Worm (Caenorhabditis elegans) whole organism, L3 larva: ENCODE results near the gene nas-27.

Experiments
- R02D3.7 ChIP-seq: fragments of 150-350 bp; optimal IDR thresholded peaks from 2 replicates; lab custom pipeline; 2014; ENCODE audit warnings: missing biosample characterization, missing genetic modification characterization
- ZK546.5 ChIP-seq: sonication (generic microtip); optimal IDR thresholded peaks from 2 replicates; lab custom pipeline; 2017; ENCODE audit warnings: missing biosample characterization, missing genetic modification characterization
- aly-2 ChIP-seq: fragments of 150-350 bp; optimal IDR thresholded peaks from 2 replicates; lab custom pipeline; 2014; ENCODE audit warnings: missing biosample characterization, missing genetic modification characterization
- ama-1 ChIP-seq: fragments of 150-350 bp; optimal IDR thresholded peaks from 2 replicates; lab custom pipeline; 2018
- ceh-16 ChIP-seq: sonication (generic microtip); optimal IDR thresholded peaks from 2 replicates; lab custom pipeline; 2017; ENCODE audit warnings: missing biosample characterization, missing genetic modification characterization
- ceh-28 ChIP-seq: fragments of 150-350 bp; optimal IDR thresholded peaks from 2 replicates; lab custom pipeline; 2014; ENCODE audit warnings: missing biosample characterization, missing genetic modification reagents, missing genetic modification characterization
- ceh-82 ChIP-seq: fragments of 150-350 bp; optimal IDR thresholded peaks from 2 replicates; lab custom pipeline; 2014; ENCODE audit warnings: missing biosample characterization, missing genetic modification characterization
- egl-27 ChIP-seq: sonication (generic microtip); optimal IDR thresholded peaks from 4 replicates; lab custom pipeline; 2017; ENCODE audit warnings: missing biosample characterization, missing genetic modification reagents, missing genetic modification characterization
- egl-5 ChIP-seq: fragments of 150-350 bp; optimal IDR thresholded peaks from 2 replicates; lab custom pipeline; 2017; ENCODE audit warnings: missing biosample characterization, missing genetic modification reagents, missing genetic modification characterization, inconsistent platforms
- elt-1 ChIP-seq: fragments of 150-350 bp; optimal IDR thresholded peaks from 2 replicates; lab custom pipeline; 2014; ENCODE audit warnings: missing biosample characterization, missing genetic modification characterization
- elt-2 ChIP-seq: sonication (generic microtip); optimal IDR thresholded peaks from 2 replicates; lab custom pipeline; 2016; ENCODE audit warnings: missing genetic modification reagents, mild to moderate bottlenecking, missing genetic modification characterization, missing compliant biosample characterization
- elt-3 ChIP-seq, 3 experiments: fragments of 150-350 bp in 1 of 3; sonication (generic microtip) in 2 of 3; optimal IDR thresholded peaks; 2 replicates in 2 of 3; 4 replicates in 1 of 3; lab custom pipeline; 2014 to 2017; ENCODE audit warnings: missing biosample characterization in 3 of 3, missing genetic modification characterization in 3 of 3
- eor-1 ChIP-seq, 2 experiments: fragments of 150-350 bp; optimal IDR thresholded peaks; 2 replicates each; lab custom pipeline; 2014 to 2018; ENCODE audit warnings: missing biosample characterization in 2 of 2, missing genetic modification characterization in 2 of 2
- fkh-10 ChIP-seq: sonication (generic microtip); optimal IDR thresholded peaks from 2 replicates; lab custom pipeline; 2017; ENCODE audit warnings: missing biosample characterization, missing genetic modification reagents, missing genetic modification characterization
- fos-1 ChIP-seq: fragments of 150-350 bp; optimal IDR thresholded peaks from 2 replicates; lab custom pipeline; 2014; ENCODE audit warnings: missing biosample characterization, missing genetic modification characterization
- hmg-11 ChIP-seq: sonication (generic microtip); optimal IDR thresholded peaks from 2 replicates; lab custom pipeline; 2016; ENCODE audit warnings: missing genetic modification characterization, missing compliant biosample characterization
- jun-1 ChIP-seq: fragments of 150-350 bp; optimal IDR thresholded peaks from 2 replicates; lab custom pipeline; 2014; ENCODE audit warnings: missing biosample characterization, missing genetic modification reagents, missing genetic modification characterization
- lin-15B ChIP-seq: fragments of 150-350 bp; optimal IDR thresholded peaks from 2 replicates; lab custom pipeline; 2014; ENCODE audit warnings: missing biosample characterization, missing genetic modification characterization
- lin-39 ChIP-seq: fragments of 150-350 bp; optimal IDR thresholded peaks from 2 replicates; lab custom pipeline; 2018; ENCODE audit warnings: missing biosample characterization, missing genetic modification reagents, missing genetic modification characterization
- lsy-12 ChIP-seq: sonication (generic microtip); optimal IDR thresholded peaks from 2 replicates; lab custom pipeline; 2016; ENCODE audit warnings: mild to moderate bottlenecking, missing genetic modification characterization, missing compliant biosample characterization
- mdl-1 ChIP-seq: fragments of 150-350 bp; optimal IDR thresholded peaks from 2 replicates; lab custom pipeline; 2014; ENCODE audit warnings: missing biosample characterization, missing genetic modification characterization
- mml-1 ChIP-seq: fragments of 150-350 bp; sonication (generic microtip); optimal IDR thresholded peaks from 3 replicates; lab custom pipeline; 2014; ENCODE audit warnings: missing biosample characterization, missing genetic modification characterization
- nfya-1 ChIP-seq: sonication (generic microtip); optimal IDR thresholded peaks from 2 replicates; lab custom pipeline; 2017; ENCODE audit warnings: missing genetic modification characterization, mild to moderate bottlenecking, missing compliant biosample characterization, antibody characterized with exemption, moderate library complexity; ENCODE audit not compliant: insufficient read depth
- nhr-11 ChIP-seq: fragments of 150-350 bp; optimal IDR thresholded peaks from 2 replicates; lab custom pipeline; 2014; ENCODE audit warnings: missing biosample characterization, missing genetic modification characterization
- nhr-12 ChIP-seq: fragments of 150-350 bp; optimal IDR thresholded peaks from 2 replicates; lab custom pipeline; 2014; ENCODE audit warnings: missing biosample characterization, missing genetic modification characterization
- nhr-23 ChIP-seq: fragments of 150-350 bp; optimal IDR thresholded peaks from 2 replicates; lab custom pipeline; 2014; ENCODE audit warnings: missing biosample characterization, missing genetic modification reagents, missing genetic modification characterization
- nhr-237 ChIP-seq: fragments of 150-350 bp; optimal IDR thresholded peaks from 2 replicates; lab custom pipeline; 2014; ENCODE audit warnings: missing biosample characterization, missing genetic modification characterization
- nhr-25 ChIP-seq: sonication (generic microtip); optimal IDR thresholded peaks from 2 replicates; lab custom pipeline; 2017; ENCODE audit warnings: missing biosample characterization, missing genetic modification characterization
- nhr-43 ChIP-seq: sonication (generic microtip); optimal IDR thresholded peaks from 2 replicates; lab custom pipeline; 2016; ENCODE audit warnings: mild to moderate bottlenecking, missing genetic modification characterization, missing compliant biosample characterization; ENCODE audit not compliant: poor library complexity, severe bottlenecking
- nhr-67 ChIP-seq: fragments of 150-350 bp; optimal IDR thresholded peaks from 2 replicates; lab custom pipeline; 2014; ENCODE audit warnings: missing biosample characterization, missing genetic modification characterization
- nhr-76 ChIP-seq: fragments of 150-350 bp; sonication (generic microtip); optimal IDR thresholded peaks from 5 replicates; lab custom pipeline; 2014; ENCODE audit warnings: missing biosample characterization, missing genetic modification characterization
- pha-4 ChIP-seq: fragments of 150-350 bp; optimal IDR thresholded peaks from 2 replicates; lab custom pipeline; 2014; ENCODE audit warnings: missing biosample characterization, missing genetic modification reagents, missing genetic modification characterization
- snpc-4 ChIP-seq: fragments of 150-350 bp; optimal IDR thresholded peaks from 2 replicates; lab custom pipeline; 2014; ENCODE audit warnings: missing biosample characterization, missing genetic modification characterization
- unc-39 ChIP-seq: sonication (generic microtip); optimal IDR thresholded peaks from 4 replicates; lab custom pipeline; 2017; ENCODE audit warnings: missing biosample characterization, missing genetic modification characterization
- unc-62 ChIP-seq: fragments of 150-350 bp; sonication (generic microtip); optimal IDR thresholded peaks from 4 replicates; lab custom pipeline; 2014; ENCODE audit warnings: missing biosample characterization, missing genetic modification reagents, missing genetic modification characterization
- zag-1 ChIP-seq: fragments of 150-350 bp; optimal IDR thresholded peaks from 2 replicates; lab custom pipeline; 2014; ENCODE audit warnings: missing biosample characterization, missing genetic modification characterization
- ztf-11 ChIP-seq: fragments of 150-350 bp; optimal IDR thresholded peaks from 2 replicates; lab custom pipeline; 2014; ENCODE audit warnings: missing biosample characterization, missing genetic modification characterization
- ztf-4 ChIP-seq: fragments of 150-350 bp; optimal IDR thresholded peaks from 2 replicates; lab custom pipeline; 2014; ENCODE audit warnings: missing biosample characterization, missing genetic modification characterization

nas-27 gene

ce11 chrII:1179223-1179622 is at the start of gene nas-27:
TSS of gene nas-27 (minus strand) at chrII:1179323.
- TF ChIP-seq nhr-11 (tag; lab: Kevin White, UChicago) (no peak), unc-39 (tag; lab: Kevin White, UChicago) (no peak), eor-1 (tag; optimal IDR thresholded peaks at IDR 0.05; lab: Kevin White, UChicago) (no peak), R02D3.7 (tag; lab: Kevin White, UChicago) (no peak), elt-2 (tag; lab: Kevin White, UChicago) (no peak), fkh-10 (GFP tag; lab: Kevin White, UChicago) (no peak), egl-27 (tag; lab: Kevin White, UChicago) (no peak), nfya-1 (tag; lab: Kevin White, UChicago) (no peak), aly-2 (no peak), nhr-23 (tag; lab: Kevin White, UChicago) (no peak), snpc-4 (tag; lab: Kevin White, UChicago) (no peak), lin-15B (tag; lab: Kevin White, UChicago) (no peak), elt-3 (tag; optimal IDR thresholded peaks at IDR 0.05; lab: Kevin White, UChicago) (no peak), nhr-43 (tag; lab: Kevin White, UChicago) (no peak), nhr-237 (tag; lab: Kevin White, UChicago) (no peak), ceh-28 (tag; lab: Kevin White, UChicago) (no peak), ceh-82 (tag; lab: Kevin White, UChicago) (no peak), nhr-12 (no peak)

ce11 chrII:1217269-1217668 is 38.1 kb upstream of the nas-27 start:
- no peak for TF ChIP-seq nhr-67
- peak; percentile 41 for TF ChIP-seq pha-4
- TF ChIP-seq ceh-16 (tag; lab: Kevin White, UChicago), result no peak
- TF ChIP-seq lsy-12 (tag; lab: Kevin White, UChicago), result no peak
- TF ChIP-seq hmg-11 (tag; lab: Kevin White, UChicago), result no peak
- TF ChIP-seq elt-1 (tag; lab: Kevin White, UChicago), result no peak
- no peak for TF ChIP-seq nhr-76 (tag; lab: Kevin White, UChicago)
- no peak for TF ChIP-seq mdl-1 (tag; lab: Kevin White, UChicago)

ce11 chrII:1214627-1215026 is 35.5 kb upstream of the nas-27 start:
- TF ChIP-seq mdl-1 (tag; lab: Kevin White, UChicago) (no peak), elt-1 (tag; lab: Kevin White, UChicago) (peak; percentile 70)

ce11 chrII:1203523-1203922 is 24.4 kb upstream of the nas-27 start:
- TF ChIP-seq egl-27 (tag; lab: Kevin White, UChicago), result no peak
- no peak for TF ChIP-seq fos-1
- no peak for TF ChIP-seq nhr-25
- no peak for TF ChIP-seq mml-1 (tag; lab: Kevin White, UChicago)
- no peak for TF ChIP-seq nfya-1 (tag; lab: Kevin White, UChicago)
- TF ChIP-seq lin-39 (tag; lab: Kevin White, UChicago), result no peak
- TF ChIP-seq zag-1 (tag; lab: Kevin White, UChicago), result no peak
- no peak for TF ChIP-seq ZK546.5 (tag; lab: Kevin White, UChicago)
- TF ChIP-seq ztf-11, result no peak
- TF ChIP-seq nhr-237 (tag; lab: Kevin White, UChicago), result no peak
- TF ChIP-seq ztf-4 (tag; lab: Kevin White, UChicago), result no peak
- no peak for TF ChIP-seq elt-3 (tag; optimal IDR thresholded peaks at IDR 0.05; lab: Kevin White, UChicago)
- TF ChIP-seq lin-15B (tag; lab: Kevin White, UChicago), result no peak
- no peak for TF ChIP-seq jun-1 (tag; lab: Kevin White, UChicago)
- TF ChIP-seq elt-1 (tag; lab: Kevin White, UChicago), result no peak
- no peak for TF ChIP-seq hmg-11 (tag; lab: Kevin White, UChicago)
- TF ChIP-seq ama-1 (lab: Kevin White, UChicago), result no peak
- TF ChIP-seq egl-5 (tag; lab: Kevin White, UChicago), result no peak
- TF ChIP-seq unc-62 (GFP tag; lab: Kevin White, UChicago), result no peak
- TF ChIP-seq, all 47 proteins: peak for 0
